Worm (Caenorhabditis elegans): ENCODE data around the gene C25E10.8.

DNA sequence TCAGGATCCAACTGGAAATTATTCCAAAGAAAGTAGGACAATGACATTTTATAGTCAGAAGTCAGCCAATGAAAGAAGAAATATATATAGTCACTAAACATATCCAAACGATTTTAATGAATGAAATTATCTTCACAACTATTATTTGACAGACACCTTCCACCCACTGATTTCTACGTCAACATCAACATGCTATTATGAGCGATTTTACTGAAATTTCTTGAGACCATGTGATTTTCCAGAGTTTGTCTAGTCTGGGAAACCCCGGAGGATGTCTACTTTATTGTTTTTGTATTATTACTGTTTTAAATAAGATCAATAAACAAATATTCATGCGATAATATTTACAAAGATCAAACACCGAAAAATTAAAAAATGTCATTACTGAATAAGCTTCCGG, 38.3 kb downstream of the C25E10.8 start, which contains the start of gene srt-18:
- TF ChIP-seq lin-39 (tag; optimal IDR thresholded peaks at IDR 0.05), result no peak
- TF ChIP-seq lin-15B (tag; optimal IDR thresholded peaks at IDR 0.05), result no peak
- TF ChIP-seq unc-62 (GFP tag; optimal IDR thresholded peaks at IDR 0.05), result no peak
- no peak for TF ChIP-seq mab-9 (GFP tag; IDR thresholded peaks at IDR 0.05)
- TF ChIP-seq nhr-237 (tag; optimal IDR thresholded peaks at IDR 0.05), result no peak
- no peak for TF ChIP-seq nhr-77 (tag; optimal IDR thresholded peaks at IDR 0.05)
- TF ChIP-seq skn-1 (tag; optimal IDR thresholded peaks at IDR 0.05), result no peak
- TF ChIP-seq sox-4 (tag; optimal IDR thresholded peaks at IDR 0.05), result no peak
- no peak for TF ChIP-seq rnt-1 (tag; optimal IDR thresholded peaks at IDR 0.05)
- no peak for TF ChIP-seq fkh-10 (GFP tag; optimal IDR thresholded peaks at IDR 0.05)

Measured in whole organism, L1 larva.